Fruit fly (Drosophila melanogaster) whole organism, prepupa: ENCODE results near the gene CG43082.

Source experiments
- Blimp-1 ChIP-seq: fragments of 200-800 bp; sonication (Bioruptor generic); optimal IDR thresholded peaks from 3 replicates; lab custom pipeline; 2017; ENCODE audit warnings: missing biosample characterization, missing genetic modification characterization, mild to moderate bottlenecking, moderate library complexity, missing genetic modification reagents
- CG10631 ChIP-seq: fragments of 200-800 bp; sonication (Bioruptor generic); optimal IDR thresholded peaks from 2 replicates; lab custom pipeline; 2016; ENCODE audit warnings: missing biosample characterization, missing genetic modification characterization
- CG10669 ChIP-seq: fragments of 200-800 bp; sonication (Bioruptor generic); optimal IDR thresholded peaks from 3 replicates; lab custom pipeline; 2018; ENCODE audit warnings: missing biosample characterization, mild to moderate bottlenecking, missing genetic modification characterization, moderate library complexity
- CG11294 ChIP-seq: fragments of 200-800 bp; sonication (Bioruptor generic); IDR thresholded peaks from 2 replicates; pipeline ENCODE4 v1.3.6; 2022; ENCODE audit warnings: missing biosample characterization, missing genetic modification characterization
- CG11902 ChIP-seq: fragments of 200-800 bp; sonication (Bioruptor generic); optimal IDR thresholded peaks from 3 replicates; lab custom pipeline; 2016; ENCODE audit warnings: missing biosample characterization, missing genetic modification characterization
- CG1621 ChIP-seq: fragments of 200-800 bp; sonication (Bioruptor generic); optimal IDR thresholded peaks from 3 replicates; lab custom pipeline; 2018; ENCODE audit warnings: missing biosample characterization, mild to moderate bottlenecking, missing genetic modification characterization
- CG16779 ChIP-seq: fragments of 200-800 bp; sonication (Bioruptor generic); optimal IDR thresholded peaks from 3 replicates; lab custom pipeline; 2017; ENCODE audit warnings: missing biosample characterization, mild to moderate bottlenecking, missing genetic modification characterization
- CG31627 ChIP-seq: fragments of 200-800 bp; sonication (Bioruptor generic); optimal IDR thresholded peaks from 3 replicates; lab custom pipeline; 2016; ENCODE audit warnings: missing biosample characterization, missing genetic modification characterization
- CG34406 ChIP-seq: fragments of 200-800 bp; sonication (Bioruptor generic); optimal IDR thresholded peaks from 3 replicates; lab custom pipeline; 2016; ENCODE audit warnings: missing biosample characterization, missing genetic modification characterization
- CG4318 ChIP-seq: fragments of 200-800 bp; sonication (Bioruptor generic); optimal IDR thresholded peaks from 3 replicates; lab custom pipeline; 2017; ENCODE audit warnings: missing biosample characterization, mild to moderate bottlenecking, missing genetic modification characterization
- CG6163 ChIP-seq: fragments of 200-800 bp; sonication (Bioruptor generic); IDR thresholded peaks from 3 replicates; pipeline ENCODE4 v1.3.6; 2022; ENCODE audit warnings: missing biosample characterization, missing genetic modification characterization
- CG6276 ChIP-seq: fragments of 200-800 bp; sonication (Bioruptor generic); optimal IDR thresholded peaks from 2 replicates; lab custom pipeline; 2017; ENCODE audit warnings: missing biosample characterization, mild to moderate bottlenecking, missing genetic modification characterization
- CG6808 ChIP-seq: fragments of 200-800 bp; sonication (Bioruptor generic); optimal IDR thresholded peaks from 3 replicates; lab custom pipeline; 2017; ENCODE audit warnings: missing biosample characterization, missing genetic modification characterization, mild to moderate bottlenecking, moderate library complexity, missing genetic modification reagents
- CG6854 ChIP-seq: fragments of 200-800 bp; sonication (Bioruptor generic); optimal IDR thresholded peaks from 2 replicates; lab custom pipeline; 2017; ENCODE audit warnings: missing biosample characterization, mild to moderate bottlenecking, missing genetic modification characterization
- CG7368 ChIP-seq: fragments of 200-800 bp; sonication (Bioruptor generic); optimal IDR thresholded peaks from 3 replicates; lab custom pipeline; 2016; ENCODE audit warnings: missing biosample characterization, missing genetic modification characterization
- CG8119 ChIP-seq: fragments of 200-800 bp; sonication (Bioruptor generic); IDR thresholded peaks from 3 replicates; pipeline ENCODE4 v1.3.6; 2022; ENCODE audit warnings: missing biosample characterization, missing genetic modification characterization
- CG8319 ChIP-seq: fragments of 200-800 bp; sonication (Bioruptor generic); optimal IDR thresholded peaks from 3 replicates; lab custom pipeline; 2016; ENCODE audit warnings: missing biosample characterization, missing genetic modification characterization
- Eip75B ChIP-seq: fragments of 200-800 bp; sonication (Bioruptor generic); optimal IDR thresholded peaks from 3 replicates; lab custom pipeline; 2016; ENCODE audit warnings: missing biosample characterization, missing genetic modification characterization
- Eip78C ChIP-seq: fragments of 200-800 bp; sonication (Bioruptor generic); peaks from one replicate; lab custom pipeline; 2016; ENCODE audit warnings: missing biosample characterization, missing genetic modification characterization
- Eip93F ChIP-seq: fragments of 200-800 bp; sonication (Bioruptor generic); optimal IDR thresholded peaks from 2 replicates; lab custom pipeline; 2016; ENCODE audit warnings: missing biosample characterization, mild to moderate bottlenecking, missing genetic modification characterization
- Ets21C ChIP-seq: fragments of 200-800 bp; sonication (Bioruptor generic); optimal IDR thresholded peaks from 3 replicates; lab custom pipeline; 2016; ENCODE audit warnings: missing biosample characterization, missing genetic modification characterization
- Gug ChIP-seq: fragments of 200-800 bp; sonication (Bioruptor generic); IDR thresholded peaks from 2 replicates; pipeline ENCODE4 v1.3.6; 2022; ENCODE audit warnings: missing biosample characterization, missing genetic modification characterization
- Hr38 ChIP-seq: sonication (Bioruptor generic); optimal IDR thresholded peaks from 2 replicates; lab custom pipeline; 2016; ENCODE audit warnings: missing biosample characterization, missing genetic modification characterization
- Hr39 ChIP-seq: fragments of 200-800 bp; sonication (Bioruptor generic); optimal IDR thresholded peaks from 2 replicates; lab custom pipeline; 2016; ENCODE audit warnings: missing biosample characterization, missing genetic modification characterization
- Hr4 ChIP-seq: fragments of 200-800 bp; sonication (Bioruptor generic); optimal IDR thresholded peaks from 3 replicates; lab custom pipeline; 2016; ENCODE audit warnings: missing biosample characterization, missing genetic modification characterization
- Lpt ChIP-seq: fragments of 200-800 bp; sonication (Bioruptor generic); optimal IDR thresholded peaks from 3 replicates; lab custom pipeline; 2016; ENCODE audit warnings: missing biosample characterization, missing genetic modification characterization
- OdsH ChIP-seq: fragments of 200-800 bp; sonication (Bioruptor generic); optimal IDR thresholded peaks from 3 replicates; lab custom pipeline; 2016; ENCODE audit warnings: missing biosample characterization, missing genetic modification characterization
- Smox ChIP-seq: fragments of 200-800 bp; sonication (Bioruptor generic); optimal IDR thresholded peaks from 3 replicates; lab custom pipeline; 2016; ENCODE audit warnings: missing biosample characterization, missing genetic modification characterization
- Sox102F ChIP-seq: fragments of 200-800 bp; sonication (Bioruptor generic); optimal IDR thresholded peaks from 2 replicates; lab custom pipeline; 2016; ENCODE audit warnings: missing biosample characterization, mild to moderate bottlenecking, missing genetic modification characterization
- Sox14 ChIP-seq: fragments of 200-800 bp; sonication (Bioruptor generic); optimal IDR thresholded peaks from 3 replicates; lab custom pipeline; 2016; ENCODE audit warnings: missing biosample characterization, missing genetic modification characterization
- achi ChIP-seq: fragments of 200-800 bp; sonication (Bioruptor generic); optimal IDR thresholded peaks from 3 replicates; lab custom pipeline; 2016; ENCODE audit warnings: missing biosample characterization, missing genetic modification characterization
- acj6 ChIP-seq: fragments of 200-800 bp; sonication (Bioruptor generic); optimal IDR thresholded peaks from 3 replicates; lab custom pipeline; 2016; ENCODE audit warnings: missing biosample characterization, missing genetic modification characterization
- dac ChIP-seq: fragments of 200-800 bp; sonication (Bioruptor generic); optimal IDR thresholded peaks from 2 replicates; lab custom pipeline; 2017; ENCODE audit warnings: missing biosample characterization, mild to moderate bottlenecking, missing genetic modification characterization
- eg ChIP-seq: fragments of 200-800 bp; sonication (Bioruptor generic); IDR thresholded peaks from 3 replicates; pipeline ENCODE4 v1.3.6; 2022; ENCODE audit warnings: missing biosample characterization, missing genetic modification characterization
- esn ChIP-seq: fragments of 200-800 bp; sonication (Bioruptor generic); optimal IDR thresholded peaks from 2 replicates; lab custom pipeline; 2016; ENCODE audit warnings: missing biosample characterization, mild to moderate bottlenecking, missing genetic modification characterization, moderate library complexity
- fd59A ChIP-seq: fragments of 200-800 bp; sonication (Bioruptor generic); optimal IDR thresholded peaks from 2 replicates; lab custom pipeline; 2017; ENCODE audit warnings: missing biosample characterization, mild to moderate bottlenecking, missing genetic modification characterization, missing genetic modification reagents
- fd85E ChIP-seq: fragments of 200-800 bp; sonication (Bioruptor generic); optimal IDR thresholded peaks from 3 replicates; lab custom pipeline; 2016; ENCODE audit warnings: missing biosample characterization, missing genetic modification characterization
- fkh ChIP-seq: fragments of 200-800 bp; sonication (Bioruptor generic); optimal IDR thresholded peaks from 3 replicates; lab custom pipeline; 2017; ENCODE audit warnings: missing biosample characterization, mild to moderate bottlenecking, missing genetic modification characterization, moderate library complexity
- lz ChIP-seq: fragments of 200-800 bp; sonication (Bioruptor generic); optimal IDR thresholded peaks from 3 replicates; lab custom pipeline; 2016; ENCODE audit warnings: missing biosample characterization, missing genetic modification characterization
- net ChIP-seq: fragments of 200-800 bp; sonication (Bioruptor generic); optimal IDR thresholded peaks from 3 replicates; lab custom pipeline; 2016; ENCODE audit warnings: missing biosample characterization, missing genetic modification characterization
- salr ChIP-seq, 2 experiments: fragments of 200-800 bp; sonication (Bioruptor generic); optimal IDR thresholded peaks; 3 replicates each; lab custom pipeline; 2016 to 2018; ENCODE audit warnings: missing biosample characterization in 2 of 2, missing genetic modification characterization in 2 of 2, mild to moderate bottlenecking in 1 of 2
- spab ChIP-seq: fragments of 200-800 bp; sonication (Bioruptor generic); optimal IDR thresholded peaks from 2 replicates; lab custom pipeline; 2017; ENCODE audit warnings: missing biosample characterization, mild to moderate bottlenecking, missing genetic modification characterization, missing genetic modification reagents
- ss ChIP-seq, 2 experiments: fragments of 200-800 bp; sonication (Bioruptor generic); optimal IDR thresholded peaks; 2 replicates in 1 of 2; 3 replicates in 1 of 2; lab custom pipeline; 2017 to 2018; ENCODE audit warnings: mild to moderate bottlenecking in 2 of 2, missing biosample characterization in 2 of 2, missing genetic modification characterization in 2 of 2, moderate library complexity in 1 of 2
- topi ChIP-seq: fragments of 200-800 bp; sonication (Bioruptor generic); optimal IDR thresholded peaks from 3 replicates; lab custom pipeline; 2016; ENCODE audit warnings: missing biosample characterization, missing genetic modification characterization
- vri ChIP-seq: fragments of 200-800 bp; sonication (Bioruptor generic); optimal IDR thresholded peaks from 3 replicates; lab custom pipeline; 2016; ENCODE audit warnings: missing biosample characterization, mild to moderate bottlenecking, missing genetic modification characterization

CG43082 gene

DNA sequence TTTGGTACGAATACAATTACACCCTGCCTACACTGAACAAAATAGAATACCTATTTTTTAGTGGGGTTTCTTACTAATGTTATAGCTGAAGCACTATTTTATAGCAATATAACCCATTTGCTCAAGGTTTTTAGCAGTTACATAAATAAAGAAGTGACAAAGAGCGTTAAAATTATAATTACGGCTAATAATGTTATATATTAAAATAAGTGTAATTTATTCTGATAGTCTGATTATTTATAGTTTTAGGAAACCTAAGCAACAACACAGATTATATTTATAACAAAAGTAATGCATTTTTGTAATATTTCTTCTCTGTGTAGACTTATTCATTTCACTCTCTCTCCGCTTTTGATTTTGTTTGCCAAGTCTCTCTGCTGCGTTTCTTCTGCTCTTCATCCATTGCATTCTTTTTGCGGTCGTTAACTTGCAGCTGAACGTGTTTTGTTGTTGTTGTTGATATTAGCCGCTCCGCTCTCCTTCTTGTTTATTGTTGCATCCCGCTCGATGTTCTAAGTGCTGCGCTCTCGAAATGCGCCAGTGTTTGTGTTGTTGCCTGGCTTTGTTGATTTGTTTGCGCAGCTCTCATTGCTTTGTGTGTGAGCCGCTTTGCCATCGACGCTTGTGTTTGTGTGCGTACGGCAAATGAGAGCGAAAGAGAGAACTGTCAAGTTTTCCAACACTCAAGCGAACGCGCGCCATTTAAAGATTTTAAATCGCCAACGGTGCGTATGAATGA lies 35.8 kb upstream of the CG43082 start (continued):
- peak; percentile 72 for TF ChIP-seq dac (GFP tag; lab: Kevin White, UChicago)
- TF ChIP-seq Eip75B = peak; percentile 93
- TF ChIP-seq salr (GFP tag; optimal IDR thresholded peaks at IDR 0.05; lab: Kevin White, UChicago) = peak; percentile 73 to 99
- TF ChIP-seq net (GFP tag; lab: Kevin White, UChicago) = peak; percentile 92
- TF ChIP-seq CG8319 (GFP tag; lab: Kevin White, UChicago) = peak; percentile 89
- peak; percentile 98 for TF ChIP-seq Eip78C (GFP tag; lab: Kevin White, UChicago)
- peak; percentile 91 for TF ChIP-seq eg
- peak; percentile 82 for TF ChIP-seq CG6854 (GFP tag; lab: Kevin White, UChicago)
- peak; percentile 98 for TF ChIP-seq CG4318
- no peak for TF ChIP-seq Hr38 (GFP tag; lab: Kevin White, UChicago)
- peak; percentile 91; the same call in 1 of the 2 replicates for TF ChIP-seq Gug (GFP tag; lab: Robert Waterston, UW)
- peak; percentile 97 for TF ChIP-seq CG34406 (GFP tag; lab: Kevin White, UChicago)
- TF ChIP-seq OdsH = peak; percentile 97
- peak; percentile 84 to 92 for TF ChIP-seq ss (GFP tag; optimal IDR thresholded peaks at IDR 0.05; lab: Kevin White, UChicago)
- TF ChIP-seq lz (GFP tag; lab: Kevin White, UChicago) = peak; percentile 93
- TF ChIP-seq CG8119 (GFP tag; lab: Robert Waterston, UW) = peak; percentile 98
- peak; percentile 94 for TF ChIP-seq Hr4 (GFP tag; lab: Kevin White, UChicago)
- peak; percentile 89 for TF ChIP-seq spab (GFP tag; lab: Kevin White, UChicago)
- peak; percentile 98 for TF ChIP-seq acj6 (GFP tag; lab: Kevin White, UChicago)
- TF ChIP-seq CG6808 (GFP tag; lab: Kevin White, UChicago) = peak; percentile 89
- TF ChIP-seq Eip93F = peak; percentile 82
- peak; percentile 95 for TF ChIP-seq CG16779 (tag; lab: Kevin White, UChicago)
- TF ChIP-seq CG11294 (GFP tag; lab: Robert Waterston, UW) = peak; percentile 87
- peak; percentile 77 for TF ChIP-seq Sox102F
- peak; percentile 88 for TF ChIP-seq CG6163 (GFP tag; lab: Robert Waterston, UW)
- peak; percentile 95 for TF ChIP-seq Lpt (GFP tag; lab: Kevin White, UChicago)
- TF ChIP-seq Blimp-1 (GFP tag; lab: Kevin White, UChicago) = peak; percentile 94
- TF ChIP-seq topi (GFP tag; lab: Kevin White, UChicago) = peak; percentile 95
- peak; percentile 93 for TF ChIP-seq CG31627 (GFP tag; lab: Kevin White, UChicago)
- peak; percentile 90 for TF ChIP-seq Sox14 (GFP tag; lab: Kevin White, UChicago)
- peak; percentile 87 for TF ChIP-seq CG7368
- peak; percentile 90 for TF ChIP-seq CG10669 (GFP tag; lab: Kevin White, UChicago)
- peak; percentile 81 for TF ChIP-seq CG1621
- TF ChIP-seq fd85E = peak; percentile 50
- peak; percentile 94 for TF ChIP-seq Smox (GFP tag; lab: Kevin White, UChicago)
- TF ChIP-seq fd59A (GFP tag; lab: Kevin White, UChicago) = peak; percentile 90
- peak; percentile 91 for TF ChIP-seq CG11902 (GFP tag; lab: Kevin White, UChicago)
- peak; percentile 98 for TF ChIP-seq esn

DNA sequence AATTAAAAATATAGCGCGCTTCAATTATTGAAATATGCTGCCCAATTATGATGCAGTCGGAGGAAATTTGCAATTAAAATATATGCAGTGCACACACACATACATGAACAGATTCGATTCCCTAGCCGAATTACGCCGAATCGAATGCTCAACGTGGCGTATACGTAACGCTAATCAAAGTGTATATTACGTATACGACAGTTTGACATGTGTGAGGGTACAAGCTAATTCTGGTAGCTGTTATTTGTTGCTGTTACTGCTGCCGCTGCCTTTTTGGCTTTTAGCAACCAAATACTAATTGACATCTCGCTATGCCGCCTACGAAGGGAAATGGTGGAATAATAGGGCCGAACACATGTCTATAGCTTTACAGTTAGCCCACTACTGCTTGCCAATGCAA lies 34.4 kb upstream of the CG43082 start:
- TF ChIP-seq spab (GFP tag; lab: Kevin White, UChicago) (no peak), CG10631 (no peak), Blimp-1 (GFP tag; lab: Kevin White, UChicago) (no peak), Hr4 (GFP tag; lab: Kevin White, UChicago) (no peak), Gug (GFP tag; lab: Robert Waterston, UW) (no peak), fkh (GFP tag; lab: Kevin White, UChicago) (no peak), Hr39 (GFP tag; lab: Kevin White, UChicago) (no peak), Ets21C (no peak), vri (GFP tag; lab: Kevin White, UChicago) (no peak), Eip93F (no peak), CG4318 (no peak), achi (GFP tag; lab: Kevin White, UChicago) (no peak), CG6276 (GFP tag; lab: Kevin White, UChicago) (no peak), CG11294 (GFP tag; lab: Robert Waterston, UW) (no peak), CG1621 (no peak)
- TF ChIP-seq, all 60 proteins: peak for 0
